Worm (Caenorhabditis elegans) whole organism, L2 larva: ENCODE results near the gene hot-2.

Source experiments
- C34F6.9 ChIP-seq: fragments of 150-350 bp; optimal IDR thresholded peaks from 2 replicates; lab custom pipeline; 2014; ENCODE audit warnings: missing biosample characterization, missing genetic modification characterization
- F13H6.1 ChIP-seq: sonication (generic microtip); optimal IDR thresholded peaks from 2 replicates; lab custom pipeline; 2016; ENCODE audit warnings: missing genetic modification characterization, missing compliant biosample characterization
- R02D3.7 ChIP-seq: fragments of 150-350 bp; optimal IDR thresholded peaks from 2 replicates; lab custom pipeline; 2014; ENCODE audit warnings: missing biosample characterization, missing genetic modification characterization
- Y55F3AM.14 ChIP-seq: fragments of 200-800 bp; sonication (Bioruptor generic); optimal IDR thresholded peaks from 2 replicates; lab custom pipeline; 2018; ENCODE audit warnings: mild to moderate bottlenecking, missing genetic modification characterization, missing compliant biosample characterization
- ZK546.5 ChIP-seq: sonication (generic microtip); optimal IDR thresholded peaks from 2 replicates; lab custom pipeline; 2017; ENCODE audit warnings: missing biosample characterization, missing genetic modification characterization
- alr-1 ChIP-seq: fragments of 150-350 bp; optimal IDR thresholded peaks from 2 replicates; lab custom pipeline; 2014; ENCODE audit warnings: missing biosample characterization, missing genetic modification characterization
- aly-2 ChIP-seq: fragments of 150-350 bp; optimal IDR thresholded peaks from 2 replicates; lab custom pipeline; 2014; ENCODE audit warnings: missing biosample characterization, missing genetic modification characterization
- ceh-16 ChIP-seq: fragments of 150-350 bp; optimal IDR thresholded peaks from 2 replicates; lab custom pipeline; 2014; ENCODE audit warnings: missing biosample characterization, missing genetic modification characterization
- crh-2 ChIP-seq: sonication (generic microtip); optimal IDR thresholded peaks from 2 replicates; lab custom pipeline; 2017; ENCODE audit warnings: missing biosample characterization, missing genetic modification characterization
- egl-27 ChIP-seq: sonication (generic microtip); optimal IDR thresholded peaks from 3 replicates; lab custom pipeline; 2017; ENCODE audit warnings: missing biosample characterization, missing genetic modification reagents, missing genetic modification characterization
- elt-1 ChIP-seq: fragments of 150-350 bp; optimal IDR thresholded peaks from 2 replicates; lab custom pipeline; 2014; ENCODE audit warnings: missing biosample characterization, missing genetic modification characterization
- elt-3 ChIP-seq: sonication (generic microtip); optimal IDR thresholded peaks from 2 replicates; lab custom pipeline; 2017; ENCODE audit warnings: missing biosample characterization, missing genetic modification characterization
- fos-1 ChIP-seq: fragments of 150-350 bp; optimal IDR thresholded peaks from 2 replicates; lab custom pipeline; 2014; ENCODE audit warnings: missing biosample characterization, missing genetic modification characterization
- gmeb-1 ChIP-seq: fragments of 150-350 bp; optimal IDR thresholded peaks from 2 replicates; lab custom pipeline; 2014; ENCODE audit warnings: missing biosample characterization, missing genetic modification characterization
- lin-11 ChIP-seq: fragments of 150-350 bp; sonication (generic microtip); optimal IDR thresholded peaks from 2 replicates; lab custom pipeline; 2014; ENCODE audit warnings: missing biosample characterization, missing genetic modification characterization, inconsistent platforms, mixed read lengths
- lin-13 ChIP-seq: fragments of 150-350 bp; optimal IDR thresholded peaks from 2 replicates; lab custom pipeline; 2014; ENCODE audit warnings: missing biosample characterization, missing genetic modification reagents, missing genetic modification characterization
- lin-39 ChIP-seq: fragments of 150-350 bp; optimal IDR thresholded peaks from 2 replicates; lab custom pipeline; 2014; ENCODE audit warnings: missing biosample characterization, missing genetic modification reagents, missing genetic modification characterization
- lsy-2 ChIP-seq, 2 experiments: fragments of 150-350 bp in 1 of 2; sonication (generic microtip) in 1 of 2; optimal IDR thresholded peaks; 2 replicates each; lab custom pipeline; 2014 to 2017; ENCODE audit warnings: missing biosample characterization in 2 of 2, missing genetic modification characterization in 2 of 2
- mab-5 ChIP-seq: fragments of 150-350 bp; optimal IDR thresholded peaks from 2 replicates; lab custom pipeline; 2014; ENCODE audit warnings: missing biosample characterization, missing genetic modification characterization
- mbf-1 ChIP-seq: sonication (generic microtip); optimal IDR thresholded peaks from 2 replicates; lab custom pipeline; 2017; ENCODE audit warnings: missing biosample characterization, missing genetic modification characterization
- mdl-1 ChIP-seq, 2 experiments: fragments of 150-350 bp in 1 of 2; sonication (generic microtip) in 1 of 2; optimal IDR thresholded peaks; 2 replicates each; lab custom pipeline; 2017; ENCODE audit warnings: missing biosample characterization in 2 of 2, missing genetic modification characterization in 2 of 2
- nhr-12 ChIP-seq: fragments of 150-350 bp; optimal IDR thresholded peaks from 2 replicates; lab custom pipeline; 2014; ENCODE audit warnings: missing biosample characterization, missing genetic modification characterization
- nhr-129 ChIP-seq: fragments of 150-350 bp; optimal IDR thresholded peaks from 2 replicates; lab custom pipeline; 2014; ENCODE audit warnings: missing biosample characterization, missing genetic modification characterization
- nhr-23 ChIP-seq: fragments of 150-350 bp; optimal IDR thresholded peaks from 2 replicates; lab custom pipeline; 2014; ENCODE audit warnings: missing biosample characterization, missing genetic modification reagents, missing genetic modification characterization
- nhr-25 ChIP-seq: fragments of 150-350 bp; sonication (generic microtip); optimal IDR thresholded peaks from 3 replicates; lab custom pipeline; 2014; ENCODE audit warnings: missing biosample characterization, missing genetic modification characterization
- nhr-6 ChIP-seq: fragments of 150-350 bp; optimal IDR thresholded peaks from 2 replicates; lab custom pipeline; 2014; ENCODE audit warnings: missing biosample characterization, missing genetic modification characterization
- peb-1 ChIP-seq: fragments of 150-350 bp; optimal IDR thresholded peaks from 2 replicates; lab custom pipeline; 2014; ENCODE audit warnings: missing biosample characterization, missing genetic modification characterization
- sem-4 ChIP-seq: fragments of 150-350 bp; optimal IDR thresholded peaks from 2 replicates; lab custom pipeline; 2014; ENCODE audit warnings: missing biosample characterization, missing genetic modification reagents, missing genetic modification characterization
- skn-1 ChIP-seq: sonication (generic microtip); optimal IDR thresholded peaks from 2 replicates; lab custom pipeline; 2017; ENCODE audit warnings: missing biosample characterization, missing genetic modification characterization
- sma-3 ChIP-seq: sonication (generic microtip); optimal IDR thresholded peaks from 2 replicates; lab custom pipeline; 2016; ENCODE audit warnings: missing genetic modification reagents, missing genetic modification characterization, missing compliant biosample characterization
- sma-9 ChIP-seq, 2 experiments: fragments of 150-350 bp in 1 of 2; sonication (generic microtip) in 1 of 2; optimal IDR thresholded peaks; 2 replicates each; lab custom pipeline; 2014 to 2016; ENCODE audit warnings: missing genetic modification characterization in 2 of 2, mild to moderate bottlenecking in 1 of 2, missing biosample characterization in 1 of 2, missing compliant biosample characterization in 1 of 2, missing genetic modification reagents in 1 of 2, moderate library complexity in 1 of 2
- unc-55 ChIP-seq: fragments of 150-350 bp; sonication (generic microtip); optimal IDR thresholded peaks from 3 replicates; lab custom pipeline; 2014; ENCODE audit warnings: missing biosample characterization, missing genetic modification reagents, missing genetic modification characterization
- unc-62 ChIP-seq: fragments of 150-350 bp; optimal IDR thresholded peaks from 2 replicates; lab custom pipeline; 2014; ENCODE audit warnings: missing biosample characterization, missing genetic modification reagents, missing genetic modification characterization
- ztf-1 ChIP-seq: fragments of 200-800 bp; sonication (Bioruptor generic); conservative IDR thresholded peaks from 2 replicates; pipeline ENCODE4 v1.3.6; 2022; ENCODE audit warnings: missing genetic modification characterization, missing compliant biosample characterization

The hot-2 gene

DNA sequence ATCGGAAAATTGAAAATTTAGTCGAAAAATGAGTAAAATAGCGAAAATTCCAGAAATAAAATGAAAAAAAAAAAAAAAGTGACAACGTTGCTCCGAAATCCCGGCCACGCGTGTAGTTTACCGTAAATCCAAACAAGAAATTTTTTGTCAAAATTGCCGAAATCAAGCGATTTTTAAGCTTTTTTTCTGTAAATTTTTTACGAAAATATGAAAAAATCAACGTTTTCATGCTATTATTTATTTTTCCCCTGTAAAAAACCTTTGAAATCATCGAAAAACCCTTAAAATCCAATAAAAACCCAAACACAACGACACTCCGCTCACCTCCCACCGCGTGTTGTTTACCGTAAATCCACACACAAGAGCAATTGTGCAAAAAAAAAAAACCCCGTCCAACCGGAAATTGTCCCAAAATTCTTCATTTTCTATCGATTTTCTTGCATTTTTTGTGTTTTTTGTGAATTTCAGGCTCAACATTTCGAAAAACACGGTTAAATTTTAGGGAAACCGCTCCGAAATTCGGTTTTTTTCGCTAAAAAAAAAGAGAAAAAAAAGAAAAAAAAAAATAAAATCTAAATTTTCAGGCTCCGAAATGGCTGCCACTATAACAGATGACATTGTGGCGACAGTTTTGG, 15.5 kb downstream of the hot-2 start, which contains the start of the genes Y39B6A.3 and pph-5:
TSS of gene Y39B6A.3 (minus strand) at position 51 of the 635 bp plus-strand sequence.
TSS of gene pph-5 (plus strand) at position 585 of the 635 bp plus-strand sequence.
- peak; percentile 62 for TF ChIP-seq C34F6.9 (tag; lab: Kevin White, UChicago)
- peak; percentile 31 for TF ChIP-seq nhr-129 (tag; lab: Kevin White, UChicago)
- TF ChIP-seq lin-13 (GFP tag; lab: Kevin White, UChicago) = peak; percentile 71
- no peak for TF ChIP-seq Y55F3AM.14
- peak; percentile 39 for TF ChIP-seq gmeb-1 (tag; lab: Kevin White, UChicago)
- peak; percentile 95 for TF ChIP-seq R02D3.7 (tag; lab: Kevin White, UChicago)
- TF ChIP-seq mab-5 (tag; lab: Kevin White, UChicago) = no peak
- TF ChIP-seq unc-55 (GFP tag; lab: Kevin White, UChicago) = peak; percentile 32
- peak; percentile 44 for TF ChIP-seq crh-2
- TF ChIP-seq lsy-2 (tag; optimal IDR thresholded peaks at IDR 0.05; lab: Kevin White, UChicago) = peak; percentile 34 to 70
- no peak for TF ChIP-seq sma-3

DNA sequence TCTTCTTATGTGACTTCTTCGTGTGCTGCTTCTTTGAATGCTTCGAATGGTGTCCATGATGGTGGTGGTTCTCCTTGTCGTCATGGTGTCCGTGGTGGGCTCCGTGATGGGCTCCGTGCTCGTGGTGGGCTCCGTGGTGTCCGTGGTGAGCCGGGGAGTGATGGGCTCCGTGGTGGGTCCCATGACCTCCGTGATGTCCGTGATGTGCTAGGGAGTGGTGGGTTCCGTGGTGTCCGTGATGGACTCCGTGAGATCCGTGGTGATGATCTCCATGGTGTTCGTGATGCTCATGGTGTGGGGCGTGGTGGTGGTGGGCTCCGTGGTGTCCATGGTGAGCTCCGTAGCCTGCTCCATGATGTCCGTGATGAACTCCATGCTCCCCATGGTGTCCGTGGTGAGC, 26.6 kb downstream of the hot-2 start:
- TF ChIP-seq ZK546.5 = no peak
- no peak for TF ChIP-seq fos-1 (tag; lab: Kevin White, UChicago)
- TF ChIP-seq elt-3 (tag; lab: Kevin White, UChicago) = no peak
- no peak for TF ChIP-seq skn-1 (tag; lab: Kevin White, UChicago)
- TF ChIP-seq R02D3.7 (tag; lab: Kevin White, UChicago) = no peak
- TF ChIP-seq lin-11 (tag; lab: Kevin White, UChicago) = no peak
- no peak for TF ChIP-seq Y55F3AM.14
- TF ChIP-seq sem-4 (tag; lab: Kevin White, UChicago) = no peak
- TF ChIP-seq, all 48 proteins: peak for 0

DNA sequence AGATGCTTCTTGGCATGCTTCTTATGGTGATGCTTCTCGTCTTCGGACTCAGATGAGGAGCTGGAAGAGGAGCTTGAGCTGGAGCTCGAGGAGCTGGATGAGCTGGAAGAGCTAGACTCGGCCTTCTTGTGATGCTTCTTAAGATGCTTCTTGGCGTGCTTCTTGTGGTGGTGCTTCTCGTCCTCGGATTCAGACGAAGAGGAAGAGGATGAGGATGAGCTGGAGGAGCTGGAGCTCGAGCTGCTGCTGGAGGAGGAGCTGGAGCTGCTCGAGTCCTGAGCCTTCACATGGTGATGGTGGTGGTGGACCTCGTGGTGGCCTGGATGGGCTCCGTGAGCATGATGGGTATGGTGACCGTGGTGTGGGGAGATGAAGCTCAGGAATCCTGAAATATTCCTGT, 28.2 kb downstream of the hot-2 start:
- TF ChIP-seq peb-1 (tag; lab: Kevin White, UChicago) = no peak
- no peak for TF ChIP-seq elt-1 (tag; lab: Kevin White, UChicago)
- TF ChIP-seq F13H6.1 (tag; lab: Kevin White, UChicago) = no peak
- TF ChIP-seq alr-1 = no peak
- no peak for TF ChIP-seq egl-27 (tag; lab: Kevin White, UChicago)
- TF ChIP-seq mdl-1 (tag; optimal IDR thresholded peaks at IDR 0.05; lab: Kevin White, UChicago) = no peak
- TF ChIP-seq mab-5 (tag; lab: Kevin White, UChicago) = no peak
- TF ChIP-seq aly-2 = no peak

DNA sequence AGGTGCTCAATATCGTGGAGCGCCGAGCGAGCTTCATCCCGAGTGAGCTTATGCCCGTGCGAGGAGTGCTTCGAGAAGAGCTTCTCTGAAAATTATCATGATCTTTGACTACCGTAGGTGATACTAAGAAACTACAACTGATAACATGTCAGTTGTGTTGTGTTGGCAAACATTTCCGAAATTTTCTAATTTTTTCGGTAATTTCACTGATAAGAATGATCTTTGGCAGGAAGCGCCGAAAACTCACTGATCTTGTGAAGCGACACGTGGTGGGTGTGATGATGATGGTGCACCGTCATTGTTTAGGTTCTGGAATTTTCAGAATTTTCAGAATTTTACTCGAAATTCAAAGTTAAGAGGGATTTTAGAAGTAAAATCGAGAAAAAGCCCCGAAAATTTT, 28.7 kb downstream of the hot-2 start, which contains the start of gene Y39B6A.1:
TSS of gene Y39B6A.1 (minus strand) at position 309 of the 400 bp plus-strand sequence.
- TF ChIP-seq fos-1 (tag; lab: Kevin White, UChicago) = peak; percentile 26
- TF ChIP-seq lin-39 (tag; lab: Kevin White, UChicago) = no peak
- TF ChIP-seq nhr-25 (tag; lab: Kevin White, UChicago) = no peak
- TF ChIP-seq lin-13 (GFP tag; lab: Kevin White, UChicago) = no peak
- peak; percentile 55 for TF ChIP-seq sma-9 (GFP tag; optimal IDR thresholded peaks at IDR 0.05; lab: Kevin White, UChicago)
- TF ChIP-seq sma-9 (tag; optimal IDR thresholded peaks at IDR 0.05; lab: Kevin White, UChicago) = no peak
- no peak for TF ChIP-seq Y55F3AM.14
- peak; percentile 62 for TF ChIP-seq crh-2
- no peak for TF ChIP-seq ztf-1 (GFP tag; lab: Robert Waterston, UW)

ce11 chrV:19205450-19205849, 30.9 kb downstream of the hot-2 start:
- TF ChIP-seq crh-2 (peak; percentile 72), sma-9 (GFP tag; optimal IDR thresholded peaks at IDR 0.05; lab: Kevin White, UChicago) (peak; percentile 41), sma-9 (tag; optimal IDR thresholded peaks at IDR 0.05; lab: Kevin White, UChicago) (no peak), fos-1 (tag; lab: Kevin White, UChicago) (peak; percentile 50), C34F6.9 (tag; lab: Kevin White, UChicago) (no peak), mdl-1 (tag; optimal IDR thresholded peaks at IDR 0.05; lab: Kevin White, UChicago) (peak in 1 of 2 experiments; percentile 59), sem-4 (tag; lab: Kevin White, UChicago) (no peak)

DNA sequence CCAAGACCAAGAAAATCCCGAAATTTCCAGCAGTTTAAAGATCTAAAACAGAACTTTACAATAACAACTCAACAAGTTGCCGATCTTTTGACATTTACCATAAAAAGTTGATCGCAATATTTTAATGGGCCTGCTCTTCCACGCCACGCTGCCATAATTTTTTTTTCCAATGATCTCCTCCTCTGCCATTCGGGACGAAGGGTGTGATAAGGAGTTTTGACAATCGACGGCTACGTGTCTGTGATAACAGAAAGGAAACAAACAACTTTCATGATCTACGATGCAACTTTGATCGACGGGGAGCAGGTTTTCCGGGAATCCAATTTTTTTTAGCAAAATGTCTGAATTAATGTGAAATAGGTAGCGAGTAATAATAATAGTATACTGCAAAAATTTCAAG, 32.4 kb downstream of the hot-2 start:
- TF ChIP-seq nhr-6 (tag; lab: Kevin White, UChicago) = no peak
- TF ChIP-seq lin-39 (tag; lab: Kevin White, UChicago) = no peak
- no peak for TF ChIP-seq lin-13 (GFP tag; lab: Kevin White, UChicago)
- TF ChIP-seq crh-2 = peak; percentile 55
- TF ChIP-seq nhr-23 (tag; lab: Kevin White, UChicago) = no peak
- no peak for TF ChIP-seq mbf-1 (tag; lab: Kevin White, UChicago)
- no peak for TF ChIP-seq nhr-129 (tag; lab: Kevin White, UChicago)
- TF ChIP-seq nhr-12 (tag; lab: Kevin White, UChicago) = no peak
- TF ChIP-seq unc-62 (GFP tag; lab: Kevin White, UChicago) = no peak
- TF ChIP-seq ceh-16 = no peak
- no peak for TF ChIP-seq sma-9 (GFP tag; optimal IDR thresholded peaks at IDR 0.05; lab: Kevin White, UChicago)
- no peak for TF ChIP-seq sma-9 (tag; optimal IDR thresholded peaks at IDR 0.05; lab: Kevin White, UChicago)
- TF ChIP-seq egl-27 (tag; lab: Kevin White, UChicago) = no peak
- TF ChIP-seq elt-3 (tag; lab: Kevin White, UChicago) = no peak
- no peak for TF ChIP-seq elt-1 (tag; lab: Kevin White, UChicago)
- no peak for TF ChIP-seq sem-4 (tag; lab: Kevin White, UChicago)
- TF ChIP-seq fos-1 (tag; lab: Kevin White, UChicago) = peak; percentile 73
- no peak for TF ChIP-seq peb-1 (tag; lab: Kevin White, UChicago)
